Fruit fly (Drosophila melanogaster): ENCODE results near the gene Aos1.
A peak's percentile ranks its signal among the peaks of the same experiment; 100 is the strongest.

The Aos1 gene

dm6 chr3R:12443769-12444168 is 10.1 kb upstream of the Aos1 start (continued):
- TF ChIP-seq psq (GFP tag; optimal IDR thresholded peaks at IDR 0.05) (no peak), Dfd (GFP tag; optimal IDR thresholded peaks at IDR 0.05) (no peak), CG10147 (GFP tag; optimal IDR thresholded peaks at IDR 0.05) (no peak), CG34376 (GFP tag; optimal IDR thresholded peaks at IDR 0.05) (peak; percentile 63), hb (GFP tag; IDR thresholded peaks at IDR 0.05; ENCODE audit: partially characterized antibody) (no peak), Abd-B (GFP tag; optimal IDR thresholded peaks at IDR 0.05) (no peak), CG4854 (GFP tag; optimal IDR thresholded peaks at IDR 0.05) (no peak), CG2889 (GFP tag; IDR thresholded peaks at IDR 0.05) (no peak), CG11085 (GFP tag; IDR thresholded peaks at IDR 0.05) (no peak), CG7271 (tag; optimal IDR thresholded peaks at IDR 0.05) (no peak), corto (GFP tag; optimal IDR thresholded peaks at IDR 0.05) (peak; percentile 8), CG8290 (GFP tag; optimal IDR thresholded peaks at IDR 0.05) (no peak), CG8290 (tag; optimal IDR thresholded peaks at IDR 0.05) (peak in 1 of 2 experiments; percentile 28), sug (tag; optimal IDR thresholded peaks at IDR 0.05) (peak; percentile 20), ac (GFP tag; optimal IDR thresholded peaks at IDR 0.05) (no peak), Nf-YC (tag; optimal IDR thresholded peaks at IDR 0.05) (no peak), Oaz (GFP tag; IDR thresholded peaks at IDR 0.05) (no peak), Dad (GFP tag; optimal IDR thresholded peaks at IDR 0.05) (no peak), tna (GFP tag; IDR thresholded peaks at IDR 0.05; ENCODE audit: partially characterized antibody) (0 out of 2 replicates have a peak, but pooled peaks have one; percentile 37), danr (GFP tag; IDR thresholded peaks at IDR 0.05) (no peak), Max (GFP tag; optimal IDR thresholded peaks at IDR 0.05) (no peak), inv (GFP tag; IDR thresholded peaks at IDR 0.05; ENCODE audit: partially characterized antibody) (no peak), fd3F (GFP tag; optimal IDR thresholded peaks at IDR 0.05) (no peak), CG13894 (tag; optimal IDR thresholded peaks at IDR 0.05) (peak; percentile 30), Ets97D (GFP tag; optimal IDR thresholded peaks at IDR 0.05) (no peak), oc (tag; optimal IDR thresholded peaks at IDR 0.05) (no peak), cg (GFP tag; optimal IDR thresholded peaks at IDR 0.05) (peak; percentile 68), E2f2 (GFP tag; IDR thresholded peaks at IDR 0.05) (no peak), repo (GFP tag; optimal IDR thresholded peaks at IDR 0.05) (no peak), vnd (GFP tag; IDR thresholded peaks at IDR 0.05; ENCODE audit: partially characterized antibody) (no peak), CG3726 (GFP tag; IDR thresholded peaks at IDR 0.05) (no peak), CG31441 (GFP tag; IDR thresholded peaks at IDR 0.05) (no peak), abd-A (tag; optimal IDR thresholded peaks at IDR 0.05) (peak; percentile 48), MESR4 (GFP tag; optimal IDR thresholded peaks at IDR 0.05) (no peak), CG4424 (GFP tag; optimal IDR thresholded peaks at IDR 0.05) (no peak), NC2β (GFP tag; optimal IDR thresholded peaks at IDR 0.05) (no peak), CG4404 (GFP tag; IDR thresholded peaks at IDR 0.05) (no peak), Vsx1 (GFP tag; optimal IDR thresholded peaks at IDR 0.05) (no peak), CG5953 (GFP tag; IDR thresholded peaks at IDR 0.05) (no peak), tx (GFP tag; optimal IDR thresholded peaks at IDR 0.05) (no peak), Scr (GFP tag; IDR thresholded peaks at IDR 0.05; ENCODE audit: partially characterized antibody) (0 out of 2 replicates have a peak, but pooled peaks have one; percentile 12), sim (GFP tag; IDR thresholded peaks at IDR 0.05) (no peak), CG13624 (GFP tag; optimal IDR thresholded peaks at IDR 0.05) (no peak), unpg (GFP tag; optimal IDR thresholded peaks at IDR 0.05) (no peak), CG8478 (optimal IDR thresholded peaks at IDR 0.05) (no peak), Sry-δ (GFP tag; optimal IDR thresholded peaks at IDR 0.05) (no peak), CG11247 (GFP tag; IDR thresholded peaks at IDR 0.05) (no peak), z (GFP tag; IDR thresholded peaks at IDR 0.05) (no peak), scrt (GFP tag; optimal IDR thresholded peaks at IDR 0.05) (no peak), CG12236 (GFP tag; optimal IDR thresholded peaks at IDR 0.05) (no peak), HLH4C (GFP tag; IDR thresholded peaks at IDR 0.05; ENCODE audit: partially characterized antibody) (0 out of 3 replicates have a peak, but pooled peaks have one; percentile 19), Fer1 (GFP tag; optimal IDR thresholded peaks at IDR 0.05) (no peak)
